Worm (Caenorhabditis elegans) whole organism, young adult: ENCODE results near the gene mdt-9.
A peak's percentile ranks its signal among the peaks of the same experiment; 100 is the strongest.

Source experiments
- B0019.2 ChIP-seq: fragments of 200-800 bp; sonication (Bioruptor generic); conservative IDR thresholded peaks from 2 replicates; pipeline ENCODE4 v1.3.6; 2022; ENCODE audit warnings: missing genetic modification reagents, missing genetic modification characterization, missing compliant biosample characterization
- B0261.1 ChIP-seq: sonication (generic microtip); optimal IDR thresholded peaks from 2 replicates; lab custom pipeline; 2016; ENCODE audit warnings: mild to moderate bottlenecking, missing genetic modification characterization, moderate library complexity, missing compliant biosample characterization
- B0336.3 ChIP-seq: fragments of 200-800 bp; sonication (Bioruptor generic); IDR thresholded peaks from 2 replicates; pipeline ENCODE4 v1.3.6; 2022; ENCODE audit warnings: missing genetic modification characterization, missing compliant biosample characterization
- C06A6.2 ChIP-seq: fragments of 200-800 bp; sonication (Bioruptor generic); conservative IDR thresholded peaks from 2 replicates; pipeline ENCODE4 v1.3.6; 2022; ENCODE audit warnings: missing genetic modification characterization, missing compliant biosample characterization
- C17E4.6 ChIP-seq: fragments of 200-800 bp; sonication (Bioruptor generic); IDR thresholded peaks from 2 replicates; pipeline ENCODE4 v1.3.6; 2022; ENCODE audit warnings: missing genetic modification reagents, missing genetic modification characterization, missing compliant biosample characterization
- D2030.7 ChIP-seq: fragments of 200-800 bp; sonication (Bioruptor generic); IDR thresholded peaks from 2 replicates; pipeline ENCODE4 v1.3.6; 2022; ENCODE audit warnings: missing genetic modification reagents, missing genetic modification characterization, missing compliant biosample characterization
- F22D6.2 ChIP-seq: sonication (generic microtip); optimal IDR thresholded peaks from 2 replicates; lab custom pipeline; 2016; ENCODE audit warnings: mild to moderate bottlenecking, missing genetic modification characterization, missing compliant biosample characterization
- F37B4.10 ChIP-seq: fragments of 200-800 bp; sonication (Bioruptor generic); IDR thresholded peaks from 2 replicates; pipeline ENCODE4 v1.3.6; 2022; ENCODE audit warnings: missing genetic modification characterization, missing compliant biosample characterization
- F49E8.2 ChIP-seq: sonication (generic microtip); optimal IDR thresholded peaks from 3 replicates; lab custom pipeline; 2017; ENCODE audit warnings: missing genetic modification characterization, mild to moderate bottlenecking, missing compliant biosample characterization, antibody characterized with exemption, moderate library complexity; ENCODE audit not compliant: insufficient read depth
- F52B5.7 ChIP-seq: sonication (generic microtip); optimal IDR thresholded peaks from 2 replicates; lab custom pipeline; 2016; ENCODE audit warnings: mild to moderate bottlenecking, missing genetic modification characterization, missing compliant biosample characterization
- F55B11.4 ChIP-seq: sonication (generic microtip); optimal IDR thresholded peaks from 2 replicates; lab custom pipeline; 2016; ENCODE audit warnings: missing compliant biosample characterization, missing genetic modification characterization, borderline replicate concordance; ENCODE audit not compliant: insufficient read depth
- K11D2.4 ChIP-seq: fragments of 200-800 bp; sonication (Bioruptor generic); IDR thresholded peaks from 2 replicates; pipeline ENCODE4 v1.3.6; 2022; ENCODE audit warnings: missing genetic modification reagents, missing genetic modification characterization, missing compliant biosample characterization
- Y53F4B.3 ChIP-seq: fragments of 200-800 bp; sonication (Bioruptor generic); IDR thresholded peaks from 2 replicates; pipeline ENCODE4 v1.3.6; 2022; ENCODE audit warnings: missing genetic modification reagents, missing genetic modification characterization, missing compliant biosample characterization
- Y53G8AR.9 ChIP-seq: fragments of 200-800 bp; sonication (Bioruptor generic); conservative IDR thresholded peaks from 2 replicates; pipeline ENCODE4 v1.3.6; 2022; ENCODE audit warnings: missing genetic modification reagents, missing genetic modification characterization, missing compliant biosample characterization
- Y56A3A.18 ChIP-seq: fragments of 200-800 bp; sonication (Bioruptor generic); IDR thresholded peaks from 2 replicates; pipeline ENCODE4 v1.3.6; 2022; ENCODE audit warnings: missing genetic modification reagents, missing genetic modification characterization, missing compliant biosample characterization
- Y67H2A.10 ChIP-seq: fragments of 200-800 bp; sonication (Bioruptor generic); conservative IDR thresholded peaks from 2 replicates; pipeline ENCODE4 v1.3.6; 2022; ENCODE audit warnings: missing genetic modification reagents, missing genetic modification characterization, missing compliant biosample characterization
- Y79H2A.3 ChIP-seq: fragments of 200-800 bp; sonication (Bioruptor generic); conservative IDR thresholded peaks from 2 replicates; pipeline ENCODE4 v1.3.6; 2022; ENCODE audit warnings: missing genetic modification reagents, missing genetic modification characterization, missing compliant biosample characterization
- ama-1 ChIP-seq, 3 experiments: fragments of 150-350 bp in 1 of 3; sonication (generic microtip) in 2 of 3; optimal IDR thresholded peaks; 2 replicates each; lab custom pipeline; 2014 to 2018; ENCODE audit warnings: missing biosample characterization in 2 of 3, missing genetic modification characterization in 2 of 3, missing genetic modification reagents in 2 of 3
- athp-1 ChIP-seq: sonication (generic microtip); optimal IDR thresholded peaks from 2 replicates; lab custom pipeline; 2017; ENCODE audit warnings: mild to moderate bottlenecking, missing genetic modification characterization, missing compliant biosample characterization
- cebp-2 ChIP-seq: fragments of 200-800 bp; sonication (Bioruptor generic); IDR thresholded peaks from 2 replicates; pipeline ENCODE4 v1.3.6; 2022; ENCODE audit warnings: missing genetic modification characterization, missing compliant biosample characterization
- ceh-58 ChIP-seq: fragments of 200-800 bp; sonication (Bioruptor generic); IDR thresholded peaks from 2 replicates; pipeline ENCODE4 v1.3.6; 2022; ENCODE audit warnings: missing genetic modification characterization, missing compliant biosample characterization
- ceh-91 ChIP-seq: fragments of 200-800 bp; sonication (Bioruptor generic); IDR thresholded peaks from 2 replicates; pipeline ENCODE4 v1.3.6; 2022; ENCODE audit warnings: missing genetic modification reagents, missing genetic modification characterization, missing compliant biosample characterization
- die-1 ChIP-seq: sonication (generic microtip); optimal IDR thresholded peaks from 2 replicates; lab custom pipeline; 2016; ENCODE audit warnings: missing genotype, mild to moderate bottlenecking, missing genetic modification characterization, missing compliant biosample characterization
- dox-1 ChIP-seq: fragments of 200-800 bp; sonication (Bioruptor generic); IDR thresholded peaks from 2 replicates; pipeline ENCODE4 v1.3.6; 2022; ENCODE audit warnings: missing genetic modification reagents, missing genetic modification characterization, missing compliant biosample characterization
- dpl-1 ChIP-seq: fragments of 150-350 bp; optimal IDR thresholded peaks from 2 replicates; lab custom pipeline; 2014; ENCODE audit warnings: missing biosample characterization, missing genetic modification reagents, missing genetic modification characterization
- efl-1 ChIP-seq: fragments of 150-350 bp; optimal IDR thresholded peaks from 2 replicates; lab custom pipeline; 2014; ENCODE audit warnings: missing biosample characterization, missing genetic modification reagents, missing genetic modification characterization
- egl-18 ChIP-seq: fragments of 200-800 bp; sonication (Bioruptor generic); IDR thresholded peaks from 2 replicates; pipeline ENCODE4 v1.3.6; 2022; ENCODE audit warnings: missing genetic modification reagents, missing genetic modification characterization, missing compliant biosample characterization
- ekl-4 ChIP-seq: fragments of 200-800 bp; sonication (Bioruptor generic); IDR thresholded peaks from 2 replicates; pipeline ENCODE4 v1.3.6; 2022; ENCODE audit warnings: missing genetic modification reagents, missing genetic modification characterization, missing compliant biosample characterization
- gei-17 ChIP-seq: fragments of 200-800 bp; sonication (Bioruptor generic); optimal IDR thresholded peaks from 2 replicates; lab custom pipeline; 2018; ENCODE audit warnings: mild to moderate bottlenecking, missing genetic modification characterization, missing compliant biosample characterization
- him-1 ChIP-seq: sonication (generic microtip); optimal IDR thresholded peaks from 2 replicates; lab custom pipeline; 2016; ENCODE audit warnings: missing genotype, missing genetic modification reagents, missing genetic modification characterization, missing compliant biosample characterization
- lag-1 ChIP-seq: fragments of 200-800 bp; sonication (Bioruptor generic); IDR thresholded peaks from 2 replicates; pipeline ENCODE4 v1.3.6; 2022; ENCODE audit warnings: missing genetic modification reagents, missing genetic modification characterization, missing compliant biosample characterization
- lin-26 ChIP-seq: fragments of 200-800 bp; sonication (Bioruptor generic); IDR thresholded peaks from 2 replicates; pipeline ENCODE4 v1.3.6; 2022; ENCODE audit warnings: missing genetic modification reagents, missing genetic modification characterization, missing compliant biosample characterization
- lin-40 ChIP-seq: sonication (generic microtip); optimal IDR thresholded peaks from 2 replicates; lab custom pipeline; 2016; ENCODE audit warnings: missing genetic modification characterization, mild to moderate bottlenecking, missing compliant biosample characterization, missing genotype, missing genetic modification reagents
- lir-1 ChIP-seq: fragments of 200-800 bp; sonication (Bioruptor generic); conservative IDR thresholded peaks from 2 replicates; pipeline ENCODE4 v1.3.6; 2022; ENCODE audit warnings: missing genetic modification reagents, missing genetic modification characterization, missing compliant biosample characterization
- madf-3 ChIP-seq: fragments of 200-800 bp; sonication (Bioruptor generic); IDR thresholded peaks from 2 replicates; pipeline ENCODE4 v1.3.6; 2022; ENCODE audit warnings: missing genetic modification reagents, missing genetic modification characterization, missing compliant biosample characterization
- madf-8 ChIP-seq: fragments of 200-800 bp; sonication (Bioruptor generic); conservative IDR thresholded peaks from 2 replicates; pipeline ENCODE4 v1.3.6; 2022; ENCODE audit warnings: missing genetic modification reagents, missing genetic modification characterization, missing compliant biosample characterization
- mcd-1 ChIP-seq: fragments of 200-800 bp; sonication (Bioruptor generic); IDR thresholded peaks from 2 replicates; pipeline ENCODE4 v1.3.6; 2022; ENCODE audit warnings: missing genetic modification reagents, missing genetic modification characterization, missing compliant biosample characterization
- mes-4 ChIP-seq: sonication (generic microtip); optimal IDR thresholded peaks from 2 replicates; lab custom pipeline; 2016; ENCODE audit warnings: missing genotype, missing genetic modification characterization, missing compliant biosample characterization
- nfya-2 ChIP-seq: fragments of 200-800 bp; sonication (Bioruptor generic); IDR thresholded peaks from 2 replicates; pipeline ENCODE4 v1.3.6; 2022; ENCODE audit warnings: missing genetic modification reagents, missing genetic modification characterization, missing compliant biosample characterization
- nfyb-1 ChIP-seq: fragments of 200-800 bp; sonication (Bioruptor generic); IDR thresholded peaks from 2 replicates; pipeline ENCODE4 v1.3.6; 2022; ENCODE audit warnings: missing genetic modification reagents, missing genetic modification characterization, missing compliant biosample characterization
- nhr-27 ChIP-seq: fragments of 200-800 bp; sonication (Bioruptor generic); optimal IDR thresholded peaks from 2 replicates; lab custom pipeline; 2018; ENCODE audit warnings: mild to moderate bottlenecking, missing genetic modification characterization, moderate library complexity, missing compliant biosample characterization
- repo-1 ChIP-seq: sonication (generic microtip); optimal IDR thresholded peaks from 2 replicates; lab custom pipeline; 2017; ENCODE audit warnings: mild to moderate bottlenecking, missing genetic modification characterization, missing compliant biosample characterization
- sdz-38 ChIP-seq: sonication (generic microtip); optimal IDR thresholded peaks from 2 replicates; lab custom pipeline; 2016; ENCODE audit warnings: missing genotype, missing genetic modification characterization, missing compliant biosample characterization
- snpc-1.1 ChIP-seq: sonication (generic microtip); optimal IDR thresholded peaks from 2 replicates; lab custom pipeline; 2017; ENCODE audit warnings: missing genetic modification characterization, mild to moderate bottlenecking, missing compliant biosample characterization, antibody characterized with exemption, moderate library complexity, missing genotype, missing genetic modification reagents; ENCODE audit not compliant: insufficient read depth
- sptf-2 ChIP-seq: fragments of 200-800 bp; sonication (Bioruptor generic); optimal IDR thresholded peaks from 2 replicates; lab custom pipeline; 2018; ENCODE audit warnings: mild to moderate bottlenecking, missing genetic modification characterization, missing compliant biosample characterization
- unc-130 ChIP-seq: sonication (generic microtip); optimal IDR thresholded peaks from 2 replicates; lab custom pipeline; 2016; ENCODE audit warnings: missing genetic modification reagents, missing genetic modification characterization, missing compliant biosample characterization
- unc-62 ChIP-seq: fragments of 150-350 bp; optimal IDR thresholded peaks from 2 replicates; lab custom pipeline; 2014; ENCODE audit warnings: missing biosample characterization, missing genetic modification reagents, missing genetic modification characterization
- zfh-2 ChIP-seq: fragments of 200-800 bp; sonication (Bioruptor generic); conservative IDR thresholded peaks from 2 replicates; pipeline ENCODE4 v1.3.6; 2022; ENCODE audit warnings: missing genetic modification reagents, missing genetic modification characterization, missing compliant biosample characterization
- zim-3 ChIP-seq: sonication (generic microtip); optimal IDR thresholded peaks from 2 replicates; lab custom pipeline; 2017; ENCODE audit warnings: mild to moderate bottlenecking, missing genetic modification characterization, moderate library complexity, missing compliant biosample characterization
- ztf-28 ChIP-seq: fragments of 200-800 bp; sonication (Bioruptor generic); IDR thresholded peaks from 2 replicates; pipeline ENCODE4 v1.3.6; 2022; ENCODE audit warnings: missing genetic modification reagents, missing genetic modification characterization, missing compliant biosample characterization

The mdt-9 gene

ce11 chrIV:13386043-13386442 lies at the start of gene mdt-9, which contains the start of the genes Y62E10A.20 and Y62E10A.23:
TSS of gene mdt-9 (plus strand) at chrIV:13386380.
TSS of gene Y62E10A.20 (minus strand) at chrIV:13386091.
TSS of gene Y62E10A.23 (plus strand) at chrIV:13386324.
- TF ChIP-seq B0261.1: no peak
- TF ChIP-seq him-1 (tag; lab: Kevin White, UChicago): no peak
- TF ChIP-seq dox-1 (GFP tag; lab: Robert Waterston, UW): peak; percentile 59
- no peak for TF ChIP-seq ekl-4
- TF ChIP-seq Y79H2A.3 (GFP tag; lab: Robert Waterston, UW): no peak
- TF ChIP-seq Y67H2A.10: no peak
- no peak for TF ChIP-seq lin-26 (GFP tag; lab: Robert Waterston, UW)
- TF ChIP-seq zfh-2 (GFP tag; lab: Robert Waterston, UW): no peak
- no peak for TF ChIP-seq gei-17 (GFP tag; lab: Kevin White, UChicago)
- TF ChIP-seq madf-3: 0 out of 2 replicates have a peak, but pooled peaks have one; percentile 43
- no peak for TF ChIP-seq K11D2.4 (GFP tag; lab: Robert Waterston, UW)
- TF ChIP-seq sptf-2: no peak
- TF ChIP-seq C17E4.6 (GFP tag; lab: Robert Waterston, UW): no peak
- TF ChIP-seq Y56A3A.18 (GFP tag; lab: Robert Waterston, UW): no peak
- TF ChIP-seq D2030.7: peak; percentile 40
- TF ChIP-seq ama-1 (optimal IDR thresholded peaks at IDR 0.05; lab: Kevin White, UChicago): no peak
- no peak for TF ChIP-seq ama-1 (GFP tag; optimal IDR thresholded peaks at IDR 0.05; lab: Kevin White, UChicago)
- no peak for TF ChIP-seq ceh-58 (GFP tag; lab: Robert Waterston, UW)
- no peak for TF ChIP-seq ceh-91
- no peak for TF ChIP-seq athp-1 (tag; lab: Kevin White, UChicago)
- no peak for TF ChIP-seq Y53G8AR.9 (GFP tag; lab: Robert Waterston, UW)
- peak; percentile 91 for TF ChIP-seq mcd-1 (GFP tag; lab: Robert Waterston, UW)
- peak; percentile 38 for TF ChIP-seq efl-1 (GFP tag; lab: Kevin White, UChicago)
- no peak for TF ChIP-seq ztf-28 (GFP tag; lab: Robert Waterston, UW)
- no peak for TF ChIP-seq B0019.2
- TF ChIP-seq snpc-1.1 (tag; lab: Kevin White, UChicago): peak; percentile 61
- TF ChIP-seq madf-8: no peak
- TF ChIP-seq mes-4 (tag; lab: Kevin White, UChicago): no peak
- no peak for TF ChIP-seq F22D6.2 (tag; lab: Kevin White, UChicago)
- TF ChIP-seq lir-1: no peak
- TF ChIP-seq nfya-2: no peak
- peak; percentile 49 for TF ChIP-seq dpl-1 (GFP tag; lab: Kevin White, UChicago)
- TF ChIP-seq F55B11.4: no peak
- no peak for TF ChIP-seq F52B5.7 (tag; lab: Kevin White, UChicago)
- no peak for TF ChIP-seq nhr-27 (tag; lab: Kevin White, UChicago)
- TF ChIP-seq egl-18: no peak
- peak; percentile 47 for TF ChIP-seq lin-40
- no peak for TF ChIP-seq sdz-38 (tag; lab: Kevin White, UChicago)
- no peak for TF ChIP-seq die-1
- no peak for TF ChIP-seq F37B4.10
- peak; percentile 69 for TF ChIP-seq F49E8.2
- no peak for TF ChIP-seq repo-1 (tag; lab: Kevin White, UChicago)
- TF ChIP-seq zim-3 (tag; lab: Kevin White, UChicago): no peak
- peak; percentile 50 for TF ChIP-seq unc-130
- TF ChIP-seq Y53F4B.3 (GFP tag; lab: Robert Waterston, UW): no peak
- TF ChIP-seq unc-62 (GFP tag; lab: Kevin White, UChicago): no peak
- no peak for TF ChIP-seq B0336.3
- no peak for TF ChIP-seq C06A6.2
- no peak for TF ChIP-seq cebp-2 (GFP tag; lab: Robert Waterston, UW)
- TF ChIP-seq nfyb-1 (GFP tag; lab: Robert Waterston, UW): no peak
- TF ChIP-seq lag-1: no peak
